Fruit fly (Drosophila melanogaster) whole organism, embryonic: Measurements from ENCODE around the gene CG42390.

Experiments
- B-H1 ChIP-seq: fragments of 200-800 bp; sonication (Bioruptor generic); IDR thresholded peaks from 3 replicates; pipeline ENCODE4 v1.3.6; 2022; ENCODE audit warnings: missing biosample characterization, missing genetic modification characterization
- CG10267 ChIP-seq: fragments of 200-800 bp; sonication (Bioruptor generic); optimal IDR thresholded peaks from 2 replicates; lab custom pipeline; 2018; ENCODE audit warnings: missing biosample characterization, mild to moderate bottlenecking, missing genetic modification characterization, moderate library complexity
- CG10462 ChIP-seq: fragments of 200-800 bp; sonication (Bioruptor generic); optimal IDR thresholded peaks from 2 replicates; lab custom pipeline; 2016; ENCODE audit warnings: missing biosample characterization, missing genetic modification characterization
- CG12769 ChIP-seq: fragments of 200-800 bp; sonication (Bioruptor generic); optimal IDR thresholded peaks from 2 replicates; lab custom pipeline; 2019; ENCODE audit warnings: missing biosample characterization, mild to moderate bottlenecking, missing genetic modification characterization, moderate library complexity
- CG14965 ChIP-seq: fragments of 200-800 bp; sonication (Bioruptor generic); optimal IDR thresholded peaks from 2 replicates; lab custom pipeline; 2016; ENCODE audit warnings: missing biosample characterization, missing genetic modification characterization, borderline replicate concordance
- CG1529 ChIP-seq: fragments of 200-800 bp; sonication (Bioruptor generic); optimal IDR thresholded peaks from 3 replicates; lab custom pipeline; 2018; ENCODE audit warnings: missing biosample characterization, missing genetic modification characterization
- CG1603 ChIP-seq: fragments of 200-800 bp; sonication (Bioruptor generic); optimal IDR thresholded peaks from 2 replicates; lab custom pipeline; 2019; ENCODE audit warnings: missing biosample characterization, mild to moderate bottlenecking, missing genetic modification characterization, moderate library complexity
- CG17802 ChIP-seq: fragments of 200-800 bp; sonication (Bioruptor generic); optimal IDR thresholded peaks from 2 replicates; lab custom pipeline; 2018; ENCODE audit warnings: missing biosample characterization, mild to moderate bottlenecking, missing genetic modification characterization, moderate library complexity
- CG2116 ChIP-seq: fragments of 200-800 bp; sonication (Bioruptor generic); optimal IDR thresholded peaks from 3 replicates; lab custom pipeline; 2018; ENCODE audit warnings: missing biosample characterization, mild to moderate bottlenecking, missing genetic modification characterization
- CG31441 ChIP-seq: fragments of 200-800 bp; sonication (Bioruptor generic); IDR thresholded peaks from 2 replicates; pipeline ENCODE4 v1.3.6; 2022; ENCODE audit warnings: missing biosample characterization, missing genetic modification characterization
- CG32772 ChIP-seq: fragments of 200-800 bp; sonication (Bioruptor generic); IDR thresholded peaks from 2 replicates; pipeline ENCODE4 v1.3.6; 2022; ENCODE audit warnings: missing biosample characterization, missing genetic modification characterization
- CG33213 ChIP-seq: fragments of 200-800 bp; sonication (Bioruptor generic); optimal IDR thresholded peaks from 3 replicates; lab custom pipeline; 2016; ENCODE audit warnings: missing biosample characterization, missing genetic modification characterization
- CG5953 ChIP-seq: fragments of 200-800 bp; sonication (Bioruptor generic); IDR thresholded peaks from 2 replicates; pipeline ENCODE4 v1.3.6; 2022; ENCODE audit warnings: missing biosample characterization, missing genetic modification characterization
- CG8281 ChIP-seq: fragments of 200-800 bp; sonication (Bioruptor generic); optimal IDR thresholded peaks from 2 replicates; lab custom pipeline; 2018; ENCODE audit warnings: missing biosample characterization, mild to moderate bottlenecking, missing genetic modification characterization, moderate library complexity
- D19A ChIP-seq: fragments of 200-800 bp; optimal IDR thresholded peaks from 3 replicates; lab custom pipeline; 2019; ENCODE audit warnings: missing biosample characterization, mild to moderate bottlenecking, missing genetic modification characterization, moderate library complexity
- Dll ChIP-seq: fragments of 200-800 bp; sonication (Bioruptor generic); IDR thresholded peaks from 4 replicates; pipeline ENCODE4 v1.3.6; 2022; ENCODE audit warnings: missing biosample characterization, missing genetic modification characterization; ENCODE audit not compliant: partially characterized antibody
- Eip74EF ChIP-seq, 2 experiments: fragments of 200-800 bp in 1 of 2; fragments of >200 bp in 1 of 2; sonication (Bioruptor generic) in 1 of 2; optimal IDR thresholded peaks; 2 replicates each; lab custom pipeline; 2017 to 2019; ENCODE audit warnings: missing biosample characterization in 2 of 2, missing genetic modification characterization in 2 of 2, mild to moderate bottlenecking in 1 of 2, moderate library complexity in 1 of 2
- Elba2 ChIP-seq: fragments of 200-800 bp; sonication (Bioruptor generic); optimal IDR thresholded peaks from 3 replicates; lab custom pipeline; 2016; ENCODE audit warnings: missing biosample characterization, missing genetic modification characterization
- Gug ChIP-seq: fragments of 200-800 bp; sonication (Bioruptor generic); IDR thresholded peaks from 4 replicates; pipeline ENCODE4 v1.3.6; 2022; ENCODE audit warnings: missing biosample characterization, missing genetic modification characterization
- HLH54F ChIP-seq: fragments of 200-800 bp; sonication (Bioruptor generic); optimal IDR thresholded peaks from 3 replicates; lab custom pipeline; 2016; ENCODE audit warnings: missing biosample characterization, missing genetic modification characterization
- Hr51 ChIP-seq, 2 experiments: fragments of 200-800 bp; sonication (Bioruptor generic); optimal IDR thresholded peaks; 2 replicates in 1 of 2; 3 replicates in 1 of 2; lab custom pipeline; 2016 to 2018; ENCODE audit warnings: missing biosample characterization in 2 of 2, missing genetic modification characterization in 2 of 2, mild to moderate bottlenecking in 1 of 2, moderate library complexity in 1 of 2
- Kr ChIP-seq: fragments of 200-800 bp; sonication (Bioruptor generic); optimal IDR thresholded peaks from 2 replicates; lab custom pipeline; 2017; ENCODE audit warnings: missing biosample characterization, mild to moderate bottlenecking, missing genetic modification characterization
- Med ChIP-seq: fragments of 200-800 bp; sonication (Bioruptor generic); peaks from one replicate; lab custom pipeline; 2016; ENCODE audit warnings: missing biosample characterization, missing genetic modification characterization, mild to moderate bottlenecking, inconsistent platforms, moderate library complexity
- NFAT ChIP-seq: fragments of 200-800 bp; sonication (Bioruptor generic); IDR thresholded peaks from 2 replicates; pipeline ENCODE4 v1.3.6; 2022; ENCODE audit warnings: missing biosample characterization, missing genetic modification characterization
- NK7.1 ChIP-seq: fragments of 200-800 bp; sonication (Bioruptor generic); optimal IDR thresholded peaks from 3 replicates; lab custom pipeline; 2016; ENCODE audit warnings: missing biosample characterization, missing genetic modification characterization
- Nf-YB ChIP-seq: fragments of 200-800 bp; sonication (Bioruptor generic); optimal IDR thresholded peaks from 3 replicates; lab custom pipeline; 2019; ENCODE audit warnings: missing biosample characterization, mild to moderate bottlenecking, missing genetic modification characterization, moderate library complexity
- PHDP ChIP-seq: fragments of 200-800 bp; sonication (Bioruptor generic); optimal IDR thresholded peaks from 3 replicates; lab custom pipeline; 2018; ENCODE audit warnings: missing biosample characterization, mild to moderate bottlenecking, missing genetic modification characterization, moderate library complexity
- Sin3A ChIP-seq: fragments of >200 bp; optimal IDR thresholded peaks from 2 replicates; lab custom pipeline; 2018
- Stat92E ChIP-seq, 3 experiments: fragments of >200 bp in 2 of 3; fragments of 200-800 bp in 1 of 3; sonication (Bioruptor generic) in 1 of 3; optimal IDR thresholded peaks; 2 replicates each; lab custom pipeline; 2017 to 2019; ENCODE audit warnings: missing biosample characterization in 3 of 3, missing genetic modification characterization in 3 of 3, mild to moderate bottlenecking in 1 of 3, moderate library complexity in 1 of 3
- Tbp ChIP-seq: fragments of >200 bp; optimal IDR thresholded peaks from 2 replicates; lab custom pipeline; 2018; ENCODE audit warnings: missing biosample characterization, missing genetic modification characterization
- ash1 ChIP-seq: fragments of 200-800 bp; sonication (Bioruptor generic); optimal IDR thresholded peaks from 2 replicates; lab custom pipeline; 2018; ENCODE audit warnings: missing biosample characterization, mild to moderate bottlenecking, missing genetic modification characterization
- ato ChIP-seq: fragments of 200-800 bp; sonication (Bioruptor generic); IDR thresholded peaks from 2 replicates; pipeline ENCODE4 v1.3.6; 2022; ENCODE audit warnings: missing biosample characterization, missing genetic modification characterization; ENCODE audit not compliant: partially characterized antibody
- cad ChIP-seq: fragments of >200 bp; optimal IDR thresholded peaks from 2 replicates; lab custom pipeline; 2017; ENCODE audit warnings: missing biosample characterization, missing genetic modification characterization
- ci ChIP-seq: fragments of 200-800 bp; sonication (Bioruptor generic); IDR thresholded peaks from 3 replicates; pipeline ENCODE4 v1.3.6; 2022; ENCODE audit warnings: missing biosample characterization, missing genetic modification characterization
- dmrt11E ChIP-seq: fragments of 200-800 bp; sonication (Bioruptor generic); optimal IDR thresholded peaks from 3 replicates; lab custom pipeline; 2018; ENCODE audit warnings: missing biosample characterization, mild to moderate bottlenecking, missing genetic modification characterization, moderate library complexity
- eve ChIP-seq, 2 experiments: fragments of >200 bp; optimal IDR thresholded peaks; 2 replicates each; lab custom pipeline; 2017; ENCODE audit warnings: missing biosample characterization in 2 of 2, missing genetic modification characterization in 2 of 2
- fu2 ChIP-seq: fragments of 200-800 bp; sonication (Bioruptor generic); optimal IDR thresholded peaks from 2 replicates; lab custom pipeline; 2016; ENCODE audit warnings: missing biosample characterization, missing genetic modification characterization
- grau ChIP-seq: fragments of 200-800 bp; optimal IDR thresholded peaks from 3 replicates; lab custom pipeline; 2019; ENCODE audit warnings: missing biosample characterization, mild to moderate bottlenecking, missing genetic modification characterization, moderate library complexity
- hb ChIP-seq: fragments of 200-800 bp; sonication (Bioruptor generic); IDR thresholded peaks from 3 replicates; pipeline ENCODE4 v1.3.6; 2022; ENCODE audit warnings: missing biosample characterization, missing genetic modification characterization; ENCODE audit not compliant: partially characterized antibody
- her ChIP-seq: fragments of 200-800 bp; sonication (Bioruptor generic); optimal IDR thresholded peaks from 2 replicates; lab custom pipeline; 2016; ENCODE audit warnings: missing biosample characterization, missing genetic modification characterization
- ind ChIP-seq: fragments of 200-800 bp; sonication (Bioruptor generic); optimal IDR thresholded peaks from 3 replicates; lab custom pipeline; 2016; ENCODE audit warnings: missing biosample characterization, missing genetic modification characterization
- nau ChIP-seq: fragments of 200-800 bp; sonication (Bioruptor generic); optimal IDR thresholded peaks from 3 replicates; lab custom pipeline; 2017; ENCODE audit warnings: missing biosample characterization, mild to moderate bottlenecking, missing genetic modification characterization, missing genetic modification reagents
- org-1 ChIP-seq: fragments of 200-800 bp; sonication (Bioruptor generic); optimal IDR thresholded peaks from 2 replicates; lab custom pipeline; 2017; ENCODE audit warnings: missing biosample characterization, missing genetic modification characterization
- ro ChIP-seq: fragments of 200-800 bp; sonication (Bioruptor generic); IDR thresholded peaks from 2 replicates; pipeline ENCODE4 v1.3.6; 2022; ENCODE audit warnings: missing biosample characterization, missing genetic modification characterization
- sens ChIP-seq: fragments of 200-800 bp; sonication (Bioruptor generic); peaks from one replicate; lab custom pipeline; 2016; ENCODE audit warnings: missing biosample characterization, missing genetic modification characterization
- sisA ChIP-seq: fragments of 200-800 bp; sonication (Bioruptor generic); IDR thresholded peaks from 2 replicates; pipeline ENCODE4 v1.3.6; 2022; ENCODE audit warnings: missing biosample characterization, missing genetic modification characterization
- so ChIP-seq: fragments of 200-800 bp; sonication (Bioruptor generic); IDR thresholded peaks from 3 replicates; pipeline ENCODE4 v1.3.6; 2022; ENCODE audit warnings: missing biosample characterization, missing genetic modification characterization
- stc ChIP-seq: fragments of 200-800 bp; sonication (Bioruptor generic); IDR thresholded peaks from 2 replicates; pipeline ENCODE4 v1.3.6; 2022; ENCODE audit warnings: missing biosample characterization, missing genetic modification characterization
- tup ChIP-seq: fragments of 200-800 bp; sonication (Bioruptor generic); optimal IDR thresholded peaks from 2 replicates; lab custom pipeline; 2016; ENCODE audit warnings: missing biosample characterization, mild to moderate bottlenecking, missing genetic modification characterization, moderate library complexity

CG42390 gene

dm6 chr3R:22133337-22134014 lies 13.6 kb downstream of the CG42390 start, which contains the start of gene SKIP (continued):
- TF ChIP-seq CG5953 (peak; percentile 53; the same call in 1 of the 2 replicates), CG32772 (GFP tag; lab: Robert Waterston, UW) (no peak), sisA (GFP tag; lab: Robert Waterston, UW) (no peak), CG8281 (tag; lab: Kevin White, UChicago) (peak; percentile 4), Tbp (no peak), fu2 (GFP tag; lab: Kevin White, UChicago) (no peak), Kr (no peak), CG17802 (tag; lab: Kevin White, UChicago) (no peak), NFAT (GFP tag; lab: Robert Waterston, UW) (peak; percentile 37; the same call in 1 of the 2 replicates), Nf-YB (GFP tag; lab: Kevin White, UChicago) (no peak), Sin3A (peak; percentile 11), dmrt11E (no peak), Med (GFP tag; lab: Kevin White, UChicago) (peak; percentile 94), HLH54F (GFP tag; lab: Kevin White, UChicago) (peak; percentile 13), CG33213 (GFP tag; lab: Kevin White, UChicago) (peak; percentile 57), tup (no peak), CG1529 (GFP tag; lab: Kevin White, UChicago) (no peak), CG2116 (GFP tag; lab: Kevin White, UChicago) (peak; percentile 20), NK7.1 (GFP tag; lab: Kevin White, UChicago) (no peak), CG31441 (GFP tag; lab: Robert Waterston, UW) (peak; percentile 19; the same call in 1 of the 2 replicates), Eip74EF (GFP tag; optimal IDR thresholded peaks at IDR 0.05; lab: Kevin White, UChicago) (peak in 1 of 2 experiments; percentile 2), nau (GFP tag; lab: Kevin White, UChicago) (no peak), her (GFP tag; lab: Kevin White, UChicago) (peak; percentile 46), Stat92E (GFP tag; optimal IDR thresholded peaks at IDR 0.05; lab: Kevin White, UChicago) (peak in 1 of 3 experiments; percentile 61), CG10267 (tag; lab: Kevin White, UChicago) (peak; percentile 14), CG10462 (GFP tag; lab: Kevin White, UChicago) (no peak), Gug (GFP tag; lab: Robert Waterston, UW) (peak; percentile 39; the same call in 1 of the 4 replicates), B-H1 (GFP tag; lab: Robert Waterston, UW) (no peak; the same call in 2 of the 3 replicates), eve (GFP tag; optimal IDR thresholded peaks at IDR 0.05; lab: Kevin White, UChicago) (no peak), org-1 (GFP tag; lab: Kevin White, UChicago) (no peak), stc (GFP tag; lab: Robert Waterston, UW) (peak; percentile 18; the same call in 1 of the 2 replicates), CG1603 (tag; lab: Kevin White, UChicago) (peak; percentile 47), hb (GFP tag; lab: Robert Waterston, UW) (peak; percentile 22; the same call in 1 of the 3 replicates), ci (GFP tag; lab: Robert Waterston, UW) (peak; percentile 45; the same call in 2 of the 3 replicates), CG14965 (GFP tag; lab: Kevin White, UChicago) (no peak), ato (peak; percentile 59; the same call in 1 of the 2 replicates), Dll (GFP tag; lab: Robert Waterston, UW) (no peak), Hr51 (GFP tag; optimal IDR thresholded peaks at IDR 0.05; lab: Kevin White, UChicago) (no peak), D19A (tag; lab: Kevin White, UChicago) (peak; percentile 40), ash1 (peak; percentile 61), cad (GFP tag; lab: Kevin White, UChicago) (no peak), CG12769 (peak; percentile 20), ro (GFP tag; lab: Robert Waterston, UW) (no peak), sens (GFP tag; lab: Kevin White, UChicago) (peak; percentile 89), grau (tag; lab: Kevin White, UChicago) (peak; percentile 11), so (0 out of 3 replicates have a peak, but pooled peaks have one; percentile 10), ind (GFP tag; lab: Kevin White, UChicago) (no peak), PHDP (peak; percentile 23), Elba2 (GFP tag; lab: Kevin White, UChicago) (no peak)
